Worm (Caenorhabditis elegans): Measurements from ENCODE around the gene cutc-1.

cutc-1 gene

DNA sequence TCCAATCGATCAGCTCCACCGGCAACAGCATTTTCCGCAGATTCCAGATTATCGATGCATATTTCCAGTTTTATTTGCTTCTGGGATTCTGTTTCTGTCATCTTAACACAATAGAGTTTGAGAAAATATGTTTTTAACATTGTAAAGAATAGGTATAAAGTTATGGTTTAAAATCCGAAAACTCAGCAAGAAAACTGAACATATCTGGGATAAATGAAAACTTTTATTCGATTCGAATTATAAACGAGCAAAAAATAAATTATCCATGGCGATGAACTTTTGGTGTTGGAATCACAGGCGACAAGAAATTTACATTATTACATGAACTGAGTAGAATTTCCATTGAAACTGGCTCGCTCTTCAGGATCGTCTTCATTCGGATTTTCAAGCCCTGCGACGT is at the start of gene cutc-1:
TSS of gene cutc-1 (minus strand) at position 101 of the 400 bp plus-strand sequence.
- no peak for TF ChIP-seq sptf-1 (tag; optimal IDR thresholded peaks at IDR 0.05)
- TF ChIP-seq blmp-1 (tag; optimal IDR thresholded peaks at IDR 0.05) = no peak
- no peak for TF ChIP-seq ham-2 (GFP tag; optimal IDR thresholded peaks at IDR 0.05)
- TF ChIP-seq unc-62 (GFP tag; optimal IDR thresholded peaks at IDR 0.05) = no peak
- no peak for TF ChIP-seq ceh-83 (GFP tag; optimal IDR thresholded peaks at IDR 0.05)
- no peak for TF ChIP-seq cnd-1 (tag; optimal IDR thresholded peaks at IDR 0.05)
- no peak for TF ChIP-seq lin-32 (GFP tag; optimal IDR thresholded peaks at IDR 0.05)
- no peak for TF ChIP-seq ces-1 (GFP tag; optimal IDR thresholded peaks at IDR 0.05)
- no peak for TF ChIP-seq flh-1 (GFP tag; optimal IDR thresholded peaks at IDR 0.05)
- TF ChIP-seq nhr-2 (tag; optimal IDR thresholded peaks at IDR 0.05) = no peak
- no peak for TF ChIP-seq unc-39 (tag; optimal IDR thresholded peaks at IDR 0.05)
- TF ChIP-seq lin-13 (tag; optimal IDR thresholded peaks at IDR 0.05) = no peak
- no peak for TF ChIP-seq drap-1 (GFP tag; optimal IDR thresholded peaks at IDR 0.05)
- no peak for TF ChIP-seq snpc-4 (tag; optimal IDR thresholded peaks at IDR 0.05)
- TF ChIP-seq ztf-11 (tag; optimal IDR thresholded peaks at IDR 0.05) = no peak
- no peak for TF ChIP-seq elt-3 (tag; optimal IDR thresholded peaks at IDR 0.05)
- no peak for TF ChIP-seq sem-2 (GFP tag; optimal IDR thresholded peaks at IDR 0.05)

DNA sequence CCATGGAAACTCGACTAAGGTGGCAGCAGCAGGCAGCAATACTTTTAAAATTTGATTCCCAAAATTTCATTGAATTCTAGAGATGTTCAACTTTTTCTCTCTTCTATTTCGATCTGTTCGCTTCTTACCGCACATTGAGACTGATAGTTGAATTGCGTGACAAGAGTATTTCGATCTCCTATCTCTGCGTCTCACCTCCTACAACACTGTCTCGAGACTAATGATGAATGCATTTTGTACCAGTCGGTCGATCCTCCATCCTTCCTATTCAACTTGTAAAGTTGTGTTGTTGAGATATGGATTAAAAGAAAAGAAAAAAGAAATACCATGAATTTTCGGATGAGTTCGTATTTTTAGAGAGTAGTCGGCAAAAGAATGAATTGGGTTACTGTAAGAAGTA is 47.8 kb upstream of the cutc-1 start:
- TF ChIP-seq bed-3 (GFP tag; optimal IDR thresholded peaks at IDR 0.05) (no peak), M03D4.4 (tag; optimal IDR thresholded peaks at IDR 0.05) (no peak), ceh-39 (tag; optimal IDR thresholded peaks at IDR 0.05) (no peak), elt-1 (tag; optimal IDR thresholded peaks at IDR 0.05; ENCODE audit: borderline replicate concordance, insufficient read depth) (no peak), nhr-76 (tag; optimal IDR thresholded peaks at IDR 0.05) (no peak), pha-4 (tag; optimal IDR thresholded peaks at IDR 0.05) (no peak), sem-2 (GFP tag; optimal IDR thresholded peaks at IDR 0.05) (no peak), unc-62 (GFP tag; optimal IDR thresholded peaks at IDR 0.05) (no peak), mab-5 (tag; optimal IDR thresholded peaks at IDR 0.05) (no peak), mls-2 (tag; optimal IDR thresholded peaks at IDR 0.05) (no peak), cnd-1 (tag; optimal IDR thresholded peaks at IDR 0.05) (no peak), ceh-83 (GFP tag; optimal IDR thresholded peaks at IDR 0.05) (no peak), ces-1 (GFP tag; optimal IDR thresholded peaks at IDR 0.05) (no peak), tbx-8 (GFP tag; optimal IDR thresholded peaks at IDR 0.05) (no peak), mep-1 (tag; optimal IDR thresholded peaks at IDR 0.05) (no peak)

DNA sequence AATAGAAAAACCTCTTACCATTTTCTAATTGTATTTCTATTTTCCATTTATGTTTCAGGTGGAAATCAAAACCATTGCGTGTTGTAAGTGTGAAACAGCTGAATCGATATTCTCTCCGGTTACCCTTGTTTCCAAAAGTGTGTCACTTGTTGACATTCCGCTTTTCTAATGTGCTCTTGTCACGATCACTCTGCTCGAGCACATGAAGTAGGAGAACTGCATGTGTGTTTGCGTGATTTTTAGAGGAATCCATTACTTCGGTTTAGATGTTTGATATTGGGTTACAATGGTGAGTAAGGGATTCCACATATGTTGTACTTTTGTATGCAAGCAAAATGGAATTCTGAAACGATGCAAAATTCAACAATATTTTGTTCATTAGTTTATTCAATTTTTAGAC is 47.1 kb upstream of the cutc-1 start:
- no peak for TF ChIP-seq cnd-1 (tag; optimal IDR thresholded peaks at IDR 0.05)
- TF ChIP-seq pha-4 (tag; optimal IDR thresholded peaks at IDR 0.05) = no peak
- TF ChIP-seq ceh-39 (tag; optimal IDR thresholded peaks at IDR 0.05) = no peak
- TF ChIP-seq ceh-83 (GFP tag; optimal IDR thresholded peaks at IDR 0.05) = no peak
- TF ChIP-seq nhr-28 (tag; optimal IDR thresholded peaks at IDR 0.05) = no peak
- TF ChIP-seq elt-3 (tag; optimal IDR thresholded peaks at IDR 0.05) = no peak
- no peak for TF ChIP-seq nhr-76 (tag; optimal IDR thresholded peaks at IDR 0.05)
- no peak for TF ChIP-seq nhr-12 (tag; optimal IDR thresholded peaks at IDR 0.05)
- TF ChIP-seq tbx-8 (GFP tag; optimal IDR thresholded peaks at IDR 0.05) = no peak
- no peak for TF ChIP-seq unc-120 (tag; optimal IDR thresholded peaks at IDR 0.05; ENCODE audit: poor library complexity, severe bottlenecking)
- no peak for TF ChIP-seq snpc-4 (tag; optimal IDR thresholded peaks at IDR 0.05)

DNA sequence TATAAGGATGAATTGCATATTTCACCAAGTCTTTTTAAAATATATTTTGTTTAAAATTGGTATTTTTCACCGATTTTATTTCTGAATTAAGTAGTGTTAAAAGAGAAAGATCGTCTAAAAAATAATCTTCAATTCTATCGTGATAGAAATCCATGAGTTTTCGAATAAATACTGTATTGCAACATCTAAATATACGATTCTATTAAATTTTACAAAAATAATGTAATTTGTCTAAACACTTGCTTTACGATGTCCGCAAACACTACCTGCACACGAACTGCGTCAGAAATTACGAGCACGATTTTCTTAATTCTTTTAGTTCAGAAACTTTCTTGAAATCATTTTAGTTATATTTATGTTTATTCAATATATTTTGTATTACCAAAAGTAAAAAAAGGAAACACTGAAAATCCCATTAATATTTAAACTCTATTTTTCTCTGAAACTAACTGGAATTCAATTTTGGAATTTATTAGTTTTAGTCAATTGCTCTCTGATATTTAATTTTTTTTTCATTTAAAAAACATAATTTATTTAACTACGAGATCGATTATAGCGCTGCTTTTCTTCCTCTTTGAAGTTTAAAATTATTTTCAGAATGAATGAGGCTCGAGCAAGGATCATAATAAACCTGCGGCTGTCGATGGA is 45.9 kb upstream of the cutc-1 start, which contains the start of gene mrpl-32:
TSS of gene mrpl-32 (plus strand) at position 598 of the 648 bp plus-strand sequence.
- TF ChIP-seq cnd-1 (tag; optimal IDR thresholded peaks at IDR 0.05) (no peak), snpc-4 (tag; optimal IDR thresholded peaks at IDR 0.05) (no peak), pha-4 (tag; optimal IDR thresholded peaks at IDR 0.05) (no peak), unc-39 (tag; optimal IDR thresholded peaks at IDR 0.05) (no peak), ztf-11 (tag; optimal IDR thresholded peaks at IDR 0.05) (no peak), bed-3 (GFP tag; optimal IDR thresholded peaks at IDR 0.05) (no peak), blmp-1 (tag; optimal IDR thresholded peaks at IDR 0.05) (no peak), nhr-76 (tag; optimal IDR thresholded peaks at IDR 0.05) (no peak), mep-1 (tag; optimal IDR thresholded peaks at IDR 0.05) (no peak), sptf-1 (tag; optimal IDR thresholded peaks at IDR 0.05) (no peak), sem-2 (GFP tag; optimal IDR thresholded peaks at IDR 0.05) (no peak), lin-13 (tag; optimal IDR thresholded peaks at IDR 0.05) (no peak), mab-5 (tag; optimal IDR thresholded peaks at IDR 0.05) (no peak), zip-8 (tag; optimal IDR thresholded peaks at IDR 0.05) (no peak)

Measured in whole organism, mixed stage, embryonic.